Worm (Caenorhabditis elegans) whole organism, L4 larva: ENCODE data around the gene C26F1.1.

Experiments
- F10B5.3 ChIP-seq: sonication (generic microtip); optimal IDR thresholded peaks from 2 replicates; lab custom pipeline; 2016; ENCODE audit warnings: mild to moderate bottlenecking, missing genetic modification characterization, missing compliant biosample characterization
- F26F4.8 ChIP-seq: fragments of 200-800 bp; sonication (Bioruptor generic); conservative IDR thresholded peaks from 2 replicates; pipeline ENCODE4 v1.3.6; 2022; ENCODE audit warnings: missing genetic modification characterization, missing compliant biosample characterization
- F37D6.2 ChIP-seq: sonication (generic microtip); optimal IDR thresholded peaks from 2 replicates; lab custom pipeline; 2016; ENCODE audit warnings: mild to moderate bottlenecking, missing genetic modification characterization, missing compliant biosample characterization
- F49E8.2 ChIP-seq: sonication (generic microtip); optimal IDR thresholded peaks from 2 replicates; lab custom pipeline; 2016; ENCODE audit warnings: missing compliant biosample characterization, mild to moderate bottlenecking, missing genetic modification characterization, borderline replicate concordance
- T20F7.1 ChIP-seq: fragments of 200-800 bp; sonication (Bioruptor generic); optimal IDR thresholded peaks from 2 replicates; lab custom pipeline; 2018; ENCODE audit warnings: mild to moderate bottlenecking, missing genetic modification characterization, missing compliant biosample characterization
- Y48G9A.11 ChIP-seq: fragments of 200-800 bp; sonication (Bioruptor generic); IDR thresholded peaks from 2 replicates; pipeline ENCODE4 v1.3.6; 2022; ENCODE audit warnings: missing genetic modification reagents, missing genetic modification characterization, missing compliant biosample characterization
- Y5F2A.4 ChIP-seq: fragments of 200-800 bp; sonication (Bioruptor generic); optimal IDR thresholded peaks from 2 replicates; lab custom pipeline; 2018; ENCODE audit warnings: mild to moderate bottlenecking, missing genetic modification characterization, missing compliant biosample characterization
- Y75B8A.6 ChIP-seq: fragments of 200-800 bp; sonication (Bioruptor generic); IDR thresholded peaks from 2 replicates; pipeline ENCODE4 v1.3.6; 2022; ENCODE audit warnings: missing genetic modification reagents, missing genetic modification characterization, missing compliant biosample characterization
- ZK546.5 ChIP-seq, 2 experiments: sonication (generic microtip); optimal IDR thresholded peaks; 2 replicates each; lab custom pipeline; 2017; ENCODE audit warnings: missing biosample characterization in 2 of 2, missing genetic modification characterization in 2 of 2
- aha-1 ChIP-seq: fragments of 150-350 bp; peaks from one replicate; lab custom pipeline; 2014; ENCODE audit warnings: missing biosample characterization, missing genetic modification characterization
- attf-4 ChIP-seq: sonication (generic microtip); optimal IDR thresholded peaks from 3 replicates; lab custom pipeline; 2017; ENCODE audit warnings: missing biosample characterization, missing genetic modification characterization
- ceh-28 ChIP-seq: fragments of 150-350 bp; optimal IDR thresholded peaks from 2 replicates; lab custom pipeline; 2014; ENCODE audit warnings: missing biosample characterization, missing genetic modification reagents, missing genetic modification characterization
- ceh-32 ChIP-seq: sonication (generic microtip); optimal IDR thresholded peaks from 2 replicates; lab custom pipeline; 2016; ENCODE audit warnings: mild to moderate bottlenecking, missing genetic modification characterization, missing compliant biosample characterization; ENCODE audit not compliant: poor library complexity
- ceh-82 ChIP-seq: sonication (generic microtip); optimal IDR thresholded peaks from 2 replicates; lab custom pipeline; 2017; ENCODE audit warnings: missing biosample characterization, missing genetic modification characterization
- ces-1 ChIP-seq: fragments of 150-350 bp; sonication (generic microtip); optimal IDR thresholded peaks from 4 replicates; lab custom pipeline; 2014; ENCODE audit warnings: missing biosample characterization, missing genetic modification reagents, missing genetic modification characterization
- cey-2 ChIP-seq: sonication (generic microtip); optimal IDR thresholded peaks from 3 replicates; lab custom pipeline; 2017; ENCODE audit warnings: missing genetic modification characterization, mild to moderate bottlenecking, missing compliant biosample characterization, antibody characterized with exemption, borderline replicate concordance; ENCODE audit not compliant: insufficient read depth
- ctbp-1 ChIP-seq: fragments of 200-800 bp; sonication (Bioruptor generic); IDR thresholded peaks from 2 replicates; pipeline ENCODE4 v1.3.6; 2022; ENCODE audit warnings: missing genetic modification reagents, missing genetic modification characterization, missing compliant biosample characterization
- daf-12 ChIP-seq: fragments of 150-350 bp; optimal IDR thresholded peaks from 2 replicates; lab custom pipeline; 2014; ENCODE audit warnings: missing biosample characterization, missing genetic modification reagents, missing genetic modification characterization
- daf-19 ChIP-seq: fragments of 200-800 bp; sonication (Bioruptor generic); conservative IDR thresholded peaks from 2 replicates; pipeline ENCODE4 v1.3.6; 2022; ENCODE audit warnings: missing genetic modification characterization, missing compliant biosample characterization
- daf-8 ChIP-seq: fragments of 200-800 bp; sonication (Bioruptor generic); IDR thresholded peaks from 2 replicates; pipeline ENCODE4 v1.3.6; 2022; ENCODE audit warnings: missing genetic modification characterization, missing compliant biosample characterization
- dmd-6 ChIP-seq: fragments of 200-800 bp; sonication (Bioruptor generic); IDR thresholded peaks from 2 replicates; pipeline ENCODE4 v1.3.6; 2022; ENCODE audit warnings: missing genetic modification reagents, missing genetic modification characterization, missing compliant biosample characterization
- egl-27 ChIP-seq: sonication (generic microtip); optimal IDR thresholded peaks from 3 replicates; lab custom pipeline; 2017; ENCODE audit warnings: missing biosample characterization, missing genetic modification reagents, missing genetic modification characterization
- fos-1 ChIP-seq: fragments of 150-350 bp; optimal IDR thresholded peaks from 2 replicates; lab custom pipeline; 2014; ENCODE audit warnings: missing biosample characterization, missing genetic modification characterization
- gei-8 ChIP-seq: fragments of 200-800 bp; sonication (Bioruptor generic); optimal IDR thresholded peaks from 2 replicates; lab custom pipeline; 2018; ENCODE audit warnings: mild to moderate bottlenecking, missing genetic modification characterization, missing compliant biosample characterization
- hif-1 ChIP-seq, 2 experiments: sonication (generic microtip); optimal IDR thresholded peaks; 2 replicates each; lab custom pipeline; 2016 to 2017; ENCODE audit warnings: missing compliant biosample characterization in 2 of 2, missing genetic modification characterization in 2 of 2, missing genetic modification reagents in 2 of 2, missing genotype in 2 of 2, mild to moderate bottlenecking in 1 of 2
- hmg-1.1 ChIP-seq: fragments of 200-800 bp; sonication (Bioruptor generic); IDR thresholded peaks from 2 replicates; pipeline ENCODE4 v1.3.6; 2022; ENCODE audit warnings: missing genetic modification reagents, missing genetic modification characterization, missing compliant biosample characterization
- lim-7 ChIP-seq: fragments of 200-800 bp; sonication (Bioruptor generic); IDR thresholded peaks from 2 replicates; pipeline ENCODE4 v1.3.6; 2022; ENCODE audit warnings: missing genetic modification characterization, missing compliant biosample characterization
- lir-3 ChIP-seq: sonication (generic microtip); optimal IDR thresholded peaks from 2 replicates; lab custom pipeline; 2016; ENCODE audit warnings: mild to moderate bottlenecking, missing genetic modification characterization, missing compliant biosample characterization
- madf-5 ChIP-seq, 2 experiments: fragments of 200-800 bp; sonication (Bioruptor generic); IDR thresholded peaks; 2 replicates each; pipeline ENCODE4 v1.3.6; 2022; ENCODE audit warnings: missing compliant biosample characterization in 2 of 2, missing genetic modification characterization in 2 of 2
- madf-9 ChIP-seq: fragments of 200-800 bp; sonication (Bioruptor generic); conservative IDR thresholded peaks from 2 replicates; pipeline ENCODE4 v1.3.6; 2022; ENCODE audit warnings: missing genetic modification reagents, missing genetic modification characterization, missing compliant biosample characterization
- mep-1 ChIP-seq: fragments of 150-350 bp; sonication (generic microtip); optimal IDR thresholded peaks from 3 replicates; lab custom pipeline; 2014; ENCODE audit warnings: missing biosample characterization, missing genetic modification characterization
- mxl-3 ChIP-seq: fragments of 200-800 bp; sonication (Bioruptor generic); optimal IDR thresholded peaks from 2 replicates; lab custom pipeline; 2018; ENCODE audit warnings: mild to moderate bottlenecking, missing genetic modification characterization, missing compliant biosample characterization
- nhr-102 ChIP-seq: sonication (generic microtip); optimal IDR thresholded peaks from 2 replicates; lab custom pipeline; 2016; ENCODE audit warnings: mild to moderate bottlenecking, missing genetic modification characterization, moderate library complexity, missing compliant biosample characterization
- nhr-11 ChIP-seq: fragments of 150-350 bp; optimal IDR thresholded peaks from 2 replicates; lab custom pipeline; 2014; ENCODE audit warnings: missing biosample characterization, missing genetic modification characterization
- nhr-111 ChIP-seq: fragments of 200-800 bp; sonication (Bioruptor generic); optimal IDR thresholded peaks from 2 replicates; lab custom pipeline; 2018; ENCODE audit warnings: mild to moderate bottlenecking, missing genetic modification characterization, missing compliant biosample characterization
- nhr-28 ChIP-seq: fragments of 150-350 bp; optimal IDR thresholded peaks from 2 replicates; lab custom pipeline; 2014; ENCODE audit warnings: missing biosample characterization, missing genetic modification characterization
- nhr-41 ChIP-seq: fragments of 200-800 bp; sonication (Bioruptor generic); IDR thresholded peaks from 2 replicates; pipeline ENCODE4 v1.3.6; 2022; ENCODE audit warnings: missing genetic modification reagents, missing genetic modification characterization, missing compliant biosample characterization
- nhr-42 ChIP-seq: fragments of 200-800 bp; sonication (Bioruptor generic); IDR thresholded peaks from 2 replicates; pipeline ENCODE4 v1.3.6; 2022; ENCODE audit warnings: missing genetic modification characterization, missing compliant biosample characterization
- nhr-48 ChIP-seq: sonication (generic microtip); optimal IDR thresholded peaks from 2 replicates; lab custom pipeline; 2016; ENCODE audit warnings: mild to moderate bottlenecking, missing genetic modification characterization, missing compliant biosample characterization
- nhr-77 ChIP-seq: fragments of 150-350 bp; optimal IDR thresholded peaks from 2 replicates; lab custom pipeline; 2014; ENCODE audit warnings: missing biosample characterization, missing genetic modification characterization
- pha-4 ChIP-seq, 2 experiments: fragments of 150-350 bp in 1 of 2; fragments of 200-800 bp in 1 of 2; sonication (Bioruptor generic) in 1 of 2; IDR thresholded peaks in 1 of 2; optimal IDR thresholded peaks in 1 of 2; 2 replicates each; pipeline versions ENCODE4 v1.3.6 to Lab custom; 2014 to 2022; ENCODE audit warnings: missing genetic modification characterization in 2 of 2, missing genetic modification reagents in 2 of 2, missing biosample characterization in 1 of 2, missing compliant biosample characterization in 1 of 2
- pqm-1 ChIP-seq: sonication (generic microtip); optimal IDR thresholded peaks from 2 replicates; lab custom pipeline; 2017; ENCODE audit warnings: missing biosample characterization, missing genetic modification characterization
- rbr-2 ChIP-seq: sonication (generic microtip); optimal IDR thresholded peaks from 2 replicates; lab custom pipeline; 2016; ENCODE audit warnings: missing genotype, missing genetic modification characterization, missing compliant biosample characterization
- set-16 ChIP-seq: fragments of 200-800 bp; sonication (Bioruptor generic); IDR thresholded peaks from 2 replicates; pipeline ENCODE4 v1.3.6; 2022; ENCODE audit warnings: missing genetic modification reagents, missing genetic modification characterization, missing compliant biosample characterization
- snpc-1.2 ChIP-seq: fragments of 200-800 bp; sonication (Bioruptor generic); IDR thresholded peaks from 2 replicates; pipeline ENCODE4 v1.3.6; 2022; ENCODE audit warnings: missing genetic modification reagents, missing genetic modification characterization, missing compliant biosample characterization
- spr-1 ChIP-seq: sonication (generic microtip); optimal IDR thresholded peaks from 2 replicates; lab custom pipeline; 2016; ENCODE audit warnings: mild to moderate bottlenecking, missing genetic modification characterization, missing compliant biosample characterization
- spr-3 ChIP-seq: fragments of 200-800 bp; sonication (Bioruptor generic); optimal IDR thresholded peaks from 2 replicates; lab custom pipeline; 2018; ENCODE audit warnings: mild to moderate bottlenecking, missing genetic modification characterization, missing compliant biosample characterization
- tra-1 ChIP-seq: fragments of 200-800 bp; sonication (Bioruptor generic); IDR thresholded peaks from 2 replicates; pipeline ENCODE4 v1.3.6; 2022; ENCODE audit warnings: missing genetic modification reagents, missing genetic modification characterization, missing compliant biosample characterization
- unc-39 ChIP-seq: sonication (generic microtip); optimal IDR thresholded peaks from 2 replicates; lab custom pipeline; 2017; ENCODE audit warnings: missing biosample characterization, missing genetic modification characterization
- zfp-2 ChIP-seq: sonication (generic microtip); optimal IDR thresholded peaks from 2 replicates; lab custom pipeline; 2016; ENCODE audit warnings: mild to moderate bottlenecking, missing genetic modification characterization, missing compliant biosample characterization

Gene C26F1.1

DNA sequence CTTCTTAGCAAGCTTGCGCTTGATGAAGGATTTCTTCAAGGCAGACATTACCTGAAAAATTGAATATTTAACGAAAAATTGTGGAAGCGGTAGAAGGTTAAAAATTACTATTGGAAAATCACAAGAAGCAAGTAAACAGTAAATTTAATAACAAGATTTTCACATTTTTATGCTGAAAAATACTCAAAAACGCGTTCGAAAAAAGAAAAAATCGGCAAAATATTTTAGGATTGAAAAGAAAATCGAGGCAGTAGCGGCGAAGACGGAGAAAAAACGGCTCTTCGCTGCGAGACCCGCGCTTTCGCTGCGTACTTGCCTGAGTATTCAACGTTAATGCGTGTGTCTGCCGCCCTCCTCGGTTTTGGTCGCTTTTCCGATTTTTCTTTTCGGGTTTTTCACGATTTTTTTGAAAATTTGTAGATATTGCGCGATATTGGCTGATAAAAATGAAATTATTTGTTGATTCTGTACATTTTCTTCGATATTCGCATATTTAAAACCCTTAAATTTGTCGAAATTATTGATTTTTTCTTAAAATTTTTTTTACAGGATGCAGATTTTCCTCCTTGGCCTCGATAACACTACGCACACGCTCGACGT is 9.1 kb upstream of the C26F1.1 start, which contains the start of the genes rpl-39 and rps-30 (continued):
- TF ChIP-seq nhr-111 (GFP tag; lab: Kevin White, UChicago) (no peak), fos-1 (no peak), mxl-3 (GFP tag; lab: Kevin White, UChicago) (peak; percentile 46), nhr-48 (tag; lab: Kevin White, UChicago) (peak; percentile 16), Y48G9A.11 (0 out of 2 replicates have a peak, but pooled peaks have one; percentile 53), nhr-42 (GFP tag; lab: Robert Waterston, UW) (peak; percentile 74; the same call in 1 of the 2 replicates), dmd-6 (GFP tag; lab: Robert Waterston, UW) (peak; percentile 79), nhr-102 (tag; lab: Kevin White, UChicago) (peak; percentile 33), madf-5 (GFP tag; IDR thresholded peaks at IDR 0.05; lab: Robert Waterston, UW) (no peak), hif-1 (tag; optimal IDR thresholded peaks at IDR 0.05; lab: Kevin White, UChicago) (peak in 1 of 2 experiments; percentile 83), hmg-1.1 (peak; percentile 81), lim-7 (no peak), egl-27 (tag; lab: Kevin White, UChicago) (no peak), set-16 (GFP tag; lab: Robert Waterston, UW) (peak; percentile 35; the same call in 1 of the 2 replicates), madf-9 (0 out of 2 replicates have a peak, but pooled peaks have one; percentile 26), Y75B8A.6 (GFP tag; lab: Robert Waterston, UW) (no peak), pha-4 (GFP tag; IDR thresholded peaks at IDR 0.05; lab: Robert Waterston, UW) (0 out of 2 replicates have a peak, but pooled peaks have one; percentile 38), pha-4 (tag; optimal IDR thresholded peaks at IDR 0.05; lab: Kevin White, UChicago) (peak; percentile 1), ceh-28 (tag; lab: Kevin White, UChicago) (no peak), F10B5.3 (tag; lab: Kevin White, UChicago) (no peak), tra-1 (no peak), daf-19 (GFP tag; lab: Robert Waterston, UW) (no peak), lir-3 (tag; lab: Kevin White, UChicago) (no peak), F26F4.8 (GFP tag; lab: Robert Waterston, UW) (no peak), T20F7.1 (peak; percentile 82), Y5F2A.4 (GFP tag; lab: Kevin White, UChicago) (no peak), F37D6.2 (tag; lab: Kevin White, UChicago) (peak; percentile 16), attf-4 (no peak), nhr-77 (tag; lab: Kevin White, UChicago) (peak; percentile 96), pqm-1 (tag; lab: Kevin White, UChicago) (peak; percentile 11), spr-1 (tag; lab: Kevin White, UChicago) (peak; percentile 69), aha-1 (peak; percentile 48), daf-8 (GFP tag; lab: Robert Waterston, UW) (no peak), daf-12 (tag; lab: Kevin White, UChicago) (no peak), nhr-28 (tag; lab: Kevin White, UChicago) (peak; percentile 81), ZK546.5 (tag; optimal IDR thresholded peaks at IDR 0.05; lab: Kevin White, UChicago) (no peak), zfp-2 (tag; lab: Kevin White, UChicago) (no peak), snpc-1.2 (GFP tag; lab: Robert Waterston, UW) (no peak), ctbp-1 (no peak), ceh-82 (no peak), rbr-2 (peak; percentile 82), gei-8 (no peak), spr-3 (no peak), nhr-41 (GFP tag; lab: Robert Waterston, UW) (no peak), cey-2 (tag; lab: Kevin White, UChicago) (no peak), ceh-32 (tag; lab: Kevin White, UChicago) (no peak), mep-1 (peak; percentile 90), nhr-11 (tag; lab: Kevin White, UChicago) (peak; percentile 87), unc-39 (tag; lab: Kevin White, UChicago) (no peak), F49E8.2 (tag; lab: Kevin White, UChicago) (no peak), ces-1 (no peak)
